Worm (Caenorhabditis elegans) whole organism, L2 larva: ENCODE data around the gene F22F7.11.

Experiments
- C34F6.9 ChIP-seq: fragments of 150-350 bp; optimal IDR thresholded peaks from 2 replicates; lab custom pipeline; 2014; ENCODE audit warnings: missing biosample characterization, missing genetic modification characterization
- F13H6.1 ChIP-seq: sonication (generic microtip); optimal IDR thresholded peaks from 2 replicates; lab custom pipeline; 2016; ENCODE audit warnings: missing genetic modification characterization, missing compliant biosample characterization
- Y55F3AM.14 ChIP-seq: fragments of 200-800 bp; sonication (Bioruptor generic); optimal IDR thresholded peaks from 2 replicates; lab custom pipeline; 2018; ENCODE audit warnings: mild to moderate bottlenecking, missing genetic modification characterization, missing compliant biosample characterization
- ZK546.5 ChIP-seq: sonication (generic microtip); optimal IDR thresholded peaks from 2 replicates; lab custom pipeline; 2017; ENCODE audit warnings: missing biosample characterization, missing genetic modification characterization
- alr-1 ChIP-seq: fragments of 150-350 bp; optimal IDR thresholded peaks from 2 replicates; lab custom pipeline; 2014; ENCODE audit warnings: missing biosample characterization, missing genetic modification characterization
- aly-2 ChIP-seq: fragments of 150-350 bp; optimal IDR thresholded peaks from 2 replicates; lab custom pipeline; 2014; ENCODE audit warnings: missing biosample characterization, missing genetic modification characterization
- ama-1 ChIP-seq: fragments of 150-350 bp; optimal IDR thresholded peaks from 2 replicates; lab custom pipeline; 2018; ENCODE audit warnings: inconsistent platforms
- blmp-1 ChIP-seq: sonication (generic microtip); optimal IDR thresholded peaks from 2 replicates; lab custom pipeline; 2017; ENCODE audit warnings: missing genetic modification characterization, mild to moderate bottlenecking, missing compliant biosample characterization, antibody characterized with exemption, moderate library complexity; ENCODE audit not compliant: insufficient read depth
- ceh-16 ChIP-seq: fragments of 150-350 bp; optimal IDR thresholded peaks from 2 replicates; lab custom pipeline; 2014; ENCODE audit warnings: missing biosample characterization, missing genetic modification characterization
- ceh-82 ChIP-seq: fragments of 150-350 bp; optimal IDR thresholded peaks from 2 replicates; lab custom pipeline; 2014; ENCODE audit warnings: missing biosample characterization, missing genetic modification characterization
- crh-2 ChIP-seq: sonication (generic microtip); optimal IDR thresholded peaks from 2 replicates; lab custom pipeline; 2017; ENCODE audit warnings: missing biosample characterization, missing genetic modification characterization
- dmd-4 ChIP-seq: sonication (generic microtip); optimal IDR thresholded peaks from 2 replicates; lab custom pipeline; 2017; ENCODE audit warnings: missing biosample characterization, missing genetic modification characterization
- elt-1 ChIP-seq: fragments of 150-350 bp; optimal IDR thresholded peaks from 2 replicates; lab custom pipeline; 2014; ENCODE audit warnings: missing biosample characterization, missing genetic modification characterization
- elt-3 ChIP-seq: sonication (generic microtip); optimal IDR thresholded peaks from 2 replicates; lab custom pipeline; 2017; ENCODE audit warnings: missing biosample characterization, missing genetic modification characterization
- fos-1 ChIP-seq: fragments of 150-350 bp; optimal IDR thresholded peaks from 2 replicates; lab custom pipeline; 2014; ENCODE audit warnings: missing biosample characterization, missing genetic modification characterization
- gmeb-1 ChIP-seq: fragments of 150-350 bp; optimal IDR thresholded peaks from 2 replicates; lab custom pipeline; 2014; ENCODE audit warnings: missing biosample characterization, missing genetic modification characterization
- lin-11 ChIP-seq: fragments of 150-350 bp; sonication (generic microtip); optimal IDR thresholded peaks from 2 replicates; lab custom pipeline; 2014; ENCODE audit warnings: missing biosample characterization, missing genetic modification characterization, inconsistent platforms, mixed read lengths
- lin-13 ChIP-seq: fragments of 150-350 bp; optimal IDR thresholded peaks from 2 replicates; lab custom pipeline; 2014; ENCODE audit warnings: missing biosample characterization, missing genetic modification reagents, missing genetic modification characterization
- lsy-2 ChIP-seq, 2 experiments: fragments of 150-350 bp in 1 of 2; sonication (generic microtip) in 1 of 2; optimal IDR thresholded peaks; 2 replicates each; lab custom pipeline; 2014 to 2017; ENCODE audit warnings: missing biosample characterization in 2 of 2, missing genetic modification characterization in 2 of 2
- nhr-10 ChIP-seq: sonication (generic microtip); optimal IDR thresholded peaks from 2 replicates; lab custom pipeline; 2017; ENCODE audit warnings: missing biosample characterization, missing genetic modification characterization
- nhr-11 ChIP-seq: fragments of 150-350 bp; optimal IDR thresholded peaks from 2 replicates; lab custom pipeline; 2014; ENCODE audit warnings: missing biosample characterization, missing genetic modification characterization
- nhr-129 ChIP-seq: fragments of 150-350 bp; optimal IDR thresholded peaks from 2 replicates; lab custom pipeline; 2014; ENCODE audit warnings: missing biosample characterization, missing genetic modification characterization
- nhr-23 ChIP-seq: fragments of 150-350 bp; optimal IDR thresholded peaks from 2 replicates; lab custom pipeline; 2014; ENCODE audit warnings: missing biosample characterization, missing genetic modification reagents, missing genetic modification characterization
- nhr-25 ChIP-seq: fragments of 150-350 bp; sonication (generic microtip); optimal IDR thresholded peaks from 3 replicates; lab custom pipeline; 2014; ENCODE audit warnings: missing biosample characterization, missing genetic modification characterization
- nhr-6 ChIP-seq: fragments of 150-350 bp; optimal IDR thresholded peaks from 2 replicates; lab custom pipeline; 2014; ENCODE audit warnings: missing biosample characterization, missing genetic modification characterization
- nhr-77 ChIP-seq: fragments of 150-350 bp; optimal IDR thresholded peaks from 2 replicates; lab custom pipeline; 2014; ENCODE audit warnings: missing biosample characterization, missing genetic modification characterization
- peb-1 ChIP-seq: fragments of 150-350 bp; optimal IDR thresholded peaks from 2 replicates; lab custom pipeline; 2014; ENCODE audit warnings: missing biosample characterization, missing genetic modification characterization
- sem-4 ChIP-seq: fragments of 150-350 bp; optimal IDR thresholded peaks from 2 replicates; lab custom pipeline; 2014; ENCODE audit warnings: missing biosample characterization, missing genetic modification reagents, missing genetic modification characterization
- skn-1 ChIP-seq: sonication (generic microtip); optimal IDR thresholded peaks from 2 replicates; lab custom pipeline; 2017; ENCODE audit warnings: missing biosample characterization, missing genetic modification characterization
- sma-3 ChIP-seq: sonication (generic microtip); optimal IDR thresholded peaks from 2 replicates; lab custom pipeline; 2016; ENCODE audit warnings: missing genetic modification reagents, missing genetic modification characterization, missing compliant biosample characterization
- sma-9 ChIP-seq, 2 experiments: fragments of 150-350 bp in 1 of 2; sonication (generic microtip) in 1 of 2; optimal IDR thresholded peaks; 2 replicates each; lab custom pipeline; 2014 to 2016; ENCODE audit warnings: missing genetic modification characterization in 2 of 2, mild to moderate bottlenecking in 1 of 2, missing biosample characterization in 1 of 2, missing compliant biosample characterization in 1 of 2, missing genetic modification reagents in 1 of 2, moderate library complexity in 1 of 2
- snpc-4 ChIP-seq: fragments of 150-350 bp; optimal IDR thresholded peaks from 2 replicates; lab custom pipeline; 2014; ENCODE audit warnings: missing biosample characterization, missing genetic modification characterization
- unc-39 ChIP-seq: fragments of 150-350 bp; optimal IDR thresholded peaks from 2 replicates; lab custom pipeline; 2014; ENCODE audit warnings: missing biosample characterization, missing genetic modification characterization
- unc-55 ChIP-seq: fragments of 150-350 bp; sonication (generic microtip); optimal IDR thresholded peaks from 3 replicates; lab custom pipeline; 2014; ENCODE audit warnings: missing biosample characterization, missing genetic modification reagents, missing genetic modification characterization
- unc-62 ChIP-seq: fragments of 150-350 bp; optimal IDR thresholded peaks from 2 replicates; lab custom pipeline; 2014; ENCODE audit warnings: missing biosample characterization, missing genetic modification reagents, missing genetic modification characterization
- zag-1 ChIP-seq: fragments of 150-350 bp; optimal IDR thresholded peaks from 2 replicates; lab custom pipeline; 2014; ENCODE audit warnings: missing biosample characterization, missing genetic modification characterization
- ztf-1 ChIP-seq: fragments of 200-800 bp; sonication (Bioruptor generic); conservative IDR thresholded peaks from 2 replicates; pipeline ENCODE4 v1.3.6; 2022; ENCODE audit warnings: missing genetic modification characterization, missing compliant biosample characterization

Gene F22F7.11

DNA sequence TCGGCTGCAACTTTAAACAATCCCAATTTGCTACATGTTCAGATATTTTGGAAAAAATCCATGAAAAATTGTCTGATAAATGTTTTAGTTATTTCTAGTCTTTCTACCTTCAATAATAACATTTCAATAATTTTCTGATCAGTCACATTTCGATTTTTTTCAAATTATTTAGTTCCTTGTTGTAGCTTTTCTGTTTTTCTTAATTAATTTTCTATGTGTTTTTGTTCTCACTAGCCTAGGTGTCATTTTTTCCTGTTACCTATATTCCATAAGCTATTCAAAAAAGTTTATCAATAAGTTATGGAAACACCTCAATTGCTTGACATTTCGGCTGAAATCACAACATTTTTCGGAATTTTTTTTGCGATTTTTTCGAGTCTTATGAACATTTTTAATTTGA, 33.6 kb downstream of the F22F7.11 start, which contains the start of gene srbc-23:
srbc-23 (plus strand) TSS at position 301 of the 400 bp plus-strand sequence.
- TF ChIP-seq nhr-10 (no peak), gmeb-1 (tag; lab: Kevin White, UChicago) (no peak), ama-1 (no peak), Y55F3AM.14 (GFP tag; lab: Kevin White, UChicago) (no peak), C34F6.9 (no peak), sma-3 (no peak), unc-62 (GFP tag; lab: Kevin White, UChicago) (no peak), nhr-6 (tag; lab: Kevin White, UChicago) (no peak), dmd-4 (tag; lab: Kevin White, UChicago) (no peak), ztf-1 (no peak), aly-2 (tag; lab: Kevin White, UChicago) (no peak)

ce11 chrV:2155232-2155631, 35.6 kb downstream of the F22F7.11 start, which contains the start of gene srbc-21:
srbc-21 (plus strand) TSS chrV:2155532.
- TF ChIP-seq lin-11 (no peak), ceh-16 (tag; lab: Kevin White, UChicago) (no peak), sma-9 (GFP tag; optimal IDR thresholded peaks at IDR 0.05; lab: Kevin White, UChicago) (no peak), sma-9 (tag; optimal IDR thresholded peaks at IDR 0.05; lab: Kevin White, UChicago) (no peak), gmeb-1 (tag; lab: Kevin White, UChicago) (no peak), ceh-82 (no peak), zag-1 (tag; lab: Kevin White, UChicago) (no peak), crh-2 (tag; lab: Kevin White, UChicago) (no peak)

DNA sequence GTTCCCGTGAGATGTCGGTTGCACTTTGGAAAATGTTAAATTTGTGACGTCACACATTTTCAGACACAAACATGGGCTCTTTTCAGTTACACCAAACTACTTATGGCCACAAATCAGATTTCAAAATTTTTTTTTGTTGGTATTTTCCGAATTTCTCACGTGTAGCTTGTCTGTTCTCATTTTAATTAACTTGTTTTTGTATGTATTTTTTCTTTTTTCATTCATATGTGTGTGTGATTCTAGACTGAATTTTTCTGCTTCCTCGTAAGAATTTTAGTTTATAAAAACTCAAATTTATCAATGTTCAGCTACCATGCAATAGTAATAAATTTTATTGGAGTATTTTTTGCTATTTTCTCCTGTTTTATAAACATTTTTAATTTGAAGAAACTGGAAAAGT, 37.2 kb downstream of the F22F7.11 start, which contains the start of gene srbc-22:
srbc-22 (plus strand) TSS at position 301 of the 400 bp plus-strand sequence.
- TF ChIP-seq aly-2 (tag; lab: Kevin White, UChicago) (no peak), sem-4 (no peak), nhr-6 (tag; lab: Kevin White, UChicago) (no peak), ceh-82 (no peak), elt-1 (tag; lab: Kevin White, UChicago) (no peak)

DNA sequence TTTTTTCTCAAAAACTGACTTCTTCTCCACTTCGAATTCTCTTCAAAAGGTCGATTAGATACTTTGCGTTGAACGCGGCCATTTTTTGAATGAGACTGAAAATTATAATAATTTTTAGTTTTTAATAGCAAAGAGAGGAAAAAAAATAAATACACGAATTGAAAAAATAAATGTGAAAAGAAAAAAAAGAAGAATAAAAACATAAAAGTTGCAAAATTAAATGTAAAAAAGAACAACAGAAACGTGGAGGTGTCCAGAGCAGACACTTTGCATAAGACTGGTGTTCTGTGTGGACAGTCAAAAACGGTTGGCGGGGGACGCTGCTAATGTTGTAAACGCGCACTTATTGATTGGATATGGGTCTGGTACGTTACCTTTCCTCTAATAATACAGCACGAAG, 39.7 kb downstream of the F22F7.11 start, which contains the start of gene C45H4.14:
C45H4.14 (minus strand) TSS at position 101 of the 400 bp plus-strand sequence.
- no peak for TF ChIP-seq nhr-11 (tag; lab: Kevin White, UChicago)
- no peak for TF ChIP-seq gmeb-1 (tag; lab: Kevin White, UChicago)
- no peak for TF ChIP-seq sem-4
- TF ChIP-seq alr-1 (tag; lab: Kevin White, UChicago) = no peak

DNA sequence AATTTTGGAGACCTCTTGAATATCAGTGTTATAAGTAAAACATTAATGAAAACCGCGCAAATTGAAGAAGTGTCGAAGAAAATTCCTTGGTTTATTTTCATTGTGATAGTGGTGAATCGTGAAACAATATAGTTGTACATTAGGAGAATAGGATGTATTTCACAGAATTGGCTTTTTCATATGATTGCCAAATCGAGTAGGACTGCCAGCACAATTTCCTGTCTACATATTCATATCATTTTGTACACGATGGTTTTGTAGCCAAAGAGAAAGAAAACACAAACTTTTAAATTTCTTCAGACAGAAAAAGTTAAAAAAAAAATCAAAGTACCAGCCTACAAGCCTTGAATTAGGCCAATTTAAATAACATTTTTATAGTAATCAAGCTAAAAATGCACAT, 44.1 kb downstream of the F22F7.11 start, which contains the start of gene str-255:
str-255 (minus strand) TSS at position 101 of the 400 bp plus-strand sequence.
- no peak for TF ChIP-seq peb-1
- no peak for TF ChIP-seq nhr-129
- no peak for TF ChIP-seq unc-55
- no peak for TF ChIP-seq gmeb-1 (tag; lab: Kevin White, UChicago)
- no peak for TF ChIP-seq unc-39 (tag; lab: Kevin White, UChicago)
- TF ChIP-seq blmp-1 (tag; lab: Kevin White, UChicago) = no peak
- TF ChIP-seq ama-1 = no peak

DNA sequence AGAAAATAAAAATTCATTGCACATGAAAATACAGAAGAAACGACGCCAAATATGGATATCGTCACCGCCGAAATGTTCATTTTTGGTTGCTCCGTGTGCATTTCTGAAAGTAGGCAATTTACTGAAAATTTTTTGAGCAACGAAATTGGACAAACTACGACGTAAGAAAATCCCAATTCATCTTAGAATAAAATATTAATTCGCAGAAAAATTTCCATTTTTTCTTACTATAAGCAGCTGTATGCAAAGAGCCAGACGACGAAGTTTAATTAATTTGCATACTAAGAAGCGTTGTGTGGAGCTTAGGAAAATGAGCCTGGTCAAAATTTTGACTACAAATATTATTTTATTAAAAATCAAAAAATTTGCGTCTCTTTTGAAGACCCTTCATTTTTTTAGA, 47.0 kb downstream of the F22F7.11 start, which contains the start of gene srbc-19:
srbc-19 (minus strand) TSS at position 101 of the 400 bp plus-strand sequence.
- TF ChIP-seq elt-1 (tag; lab: Kevin White, UChicago) = no peak
- no peak for TF ChIP-seq C34F6.9
- TF ChIP-seq alr-1 (tag; lab: Kevin White, UChicago) = no peak
- no peak for TF ChIP-seq nhr-23 (tag; lab: Kevin White, UChicago)
- TF ChIP-seq F13H6.1 (tag; lab: Kevin White, UChicago) = no peak
- TF ChIP-seq sma-9 (GFP tag; optimal IDR thresholded peaks at IDR 0.05; lab: Kevin White, UChicago) = no peak
- TF ChIP-seq sma-9 (tag; optimal IDR thresholded peaks at IDR 0.05; lab: Kevin White, UChicago) = no peak
- no peak for TF ChIP-seq nhr-25
- TF ChIP-seq Y55F3AM.14 (GFP tag; lab: Kevin White, UChicago) = no peak
- no peak for TF ChIP-seq ZK546.5 (tag; lab: Kevin White, UChicago)
- TF ChIP-seq fos-1 (tag; lab: Kevin White, UChicago) = no peak
- TF ChIP-seq unc-39 (tag; lab: Kevin White, UChicago) = no peak
- no peak for TF ChIP-seq nhr-77 (tag; lab: Kevin White, UChicago)
- no peak for TF ChIP-seq lsy-2 (tag; optimal IDR thresholded peaks at IDR 0.05; lab: Kevin White, UChicago)
- no peak for TF ChIP-seq unc-62 (GFP tag; lab: Kevin White, UChicago)
- no peak for TF ChIP-seq skn-1
- no peak for TF ChIP-seq snpc-4 (tag; lab: Kevin White, UChicago)
- TF ChIP-seq elt-3 (tag; lab: Kevin White, UChicago) = no peak
- TF ChIP-seq lin-13 (GFP tag; lab: Kevin White, UChicago) = no peak
- TF ChIP-seq, all 48 proteins: peak for 0
